Fruit fly (Drosophila melanogaster) whole organism: ENCODE results near the gene Cyp304a1.

ENCODE experiments used
- EcR ChIP-seq, 2 experiments: fragments of >200 bp; optimal IDR thresholded peaks; 2 replicates each; lab custom pipeline; 2017; ENCODE audit warnings: missing biosample characterization in 2 of 2, missing genetic modification characterization in 2 of 2, missing genetic modification reagents in 2 of 2
- pan ChIP-seq: fragments of >200 bp; optimal IDR thresholded peaks from 2 replicates; lab custom pipeline; 2017
- psq ChIP-seq: fragments of >200 bp; optimal IDR thresholded peaks from 2 replicates; lab custom pipeline; 2017

- TF ChIP-seq psq (lab: Kevin White, UChicago): no peak
- TF ChIP-seq pan (lab: Kevin White, UChicago): no peak
- TF ChIP-seq EcR (GFP tag; optimal IDR thresholded peaks at IDR 0.05; lab: Kevin White, UChicago): no peak
Observed at dm6 chr3R:12915811-12916210, 47.8 kb upstream of the Cyp304a1 start, which contains the start of gene beat-Vb.
